Fruit fly (Drosophila melanogaster) whole organism, embryonic: Measurements from ENCODE around the gene CG31816.
A peak's percentile ranks its signal among the peaks of the same experiment; 100 is the strongest.

Source experiments
- CG12155 ChIP-seq: fragments of 200-800 bp; sonication (Bioruptor generic); optimal IDR thresholded peaks from 3 replicates; lab custom pipeline; 2016; ENCODE audit warnings: missing biosample characterization, missing genetic modification characterization
- CG12659 ChIP-seq: fragments of 200-800 bp; sonication (Bioruptor generic); optimal IDR thresholded peaks from 3 replicates; lab custom pipeline; 2017; ENCODE audit warnings: mild to moderate bottlenecking, missing biosample characterization, missing genetic modification reagents, missing genetic modification characterization
- CG13624 ChIP-seq: fragments of 200-800 bp; sonication (Bioruptor generic); optimal IDR thresholded peaks from 2 replicates; lab custom pipeline; 2016; ENCODE audit warnings: missing biosample characterization, missing genetic modification characterization
- CG13775 ChIP-seq: fragments of 200-800 bp; sonication (Bioruptor generic); optimal IDR thresholded peaks from 3 replicates; lab custom pipeline; 2017; ENCODE audit warnings: missing biosample characterization, mild to moderate bottlenecking, missing genetic modification characterization
- CG15696 ChIP-seq: fragments of 200-800 bp; sonication (Bioruptor generic); optimal IDR thresholded peaks from 2 replicates; lab custom pipeline; 2019; ENCODE audit warnings: missing biosample characterization, mild to moderate bottlenecking, missing genetic modification characterization, moderate library complexity
- CG17802 ChIP-seq: fragments of 200-800 bp; sonication (Bioruptor generic); optimal IDR thresholded peaks from 2 replicates; lab custom pipeline; 2018; ENCODE audit warnings: missing biosample characterization, mild to moderate bottlenecking, missing genetic modification characterization, moderate library complexity
- CG18476 ChIP-seq: fragments of 200-800 bp; sonication (Bioruptor generic); optimal IDR thresholded peaks from 2 replicates; lab custom pipeline; 2016; ENCODE audit warnings: missing biosample characterization, mild to moderate bottlenecking, missing genetic modification characterization
- CG3163 ChIP-seq: fragments of 200-800 bp; sonication (Bioruptor generic); optimal IDR thresholded peaks from 3 replicates; lab custom pipeline; 2016; ENCODE audit warnings: missing biosample characterization, missing genetic modification characterization
- CG33557 ChIP-seq: fragments of 200-800 bp; sonication (Bioruptor generic); optimal IDR thresholded peaks from 2 replicates; lab custom pipeline; 2019; ENCODE audit warnings: missing biosample characterization, mild to moderate bottlenecking, missing genetic modification characterization, moderate library complexity
- CG7271 ChIP-seq: fragments of 200-800 bp; sonication (Bioruptor generic); optimal IDR thresholded peaks from 2 replicates; lab custom pipeline; 2018; ENCODE audit warnings: missing biosample characterization, mild to moderate bottlenecking, missing genetic modification characterization, moderate library complexity
- CG9817 ChIP-seq: fragments of 200-800 bp; sonication (Bioruptor generic); optimal IDR thresholded peaks from 2 replicates; lab custom pipeline; 2018; ENCODE audit warnings: missing biosample characterization, mild to moderate bottlenecking, missing genetic modification characterization, moderate library complexity
- CG9876 ChIP-seq: fragments of 200-800 bp; sonication (Bioruptor generic); optimal IDR thresholded peaks from 2 replicates; lab custom pipeline; 2016; ENCODE audit warnings: missing biosample characterization, missing genetic modification characterization
- E2f1 ChIP-seq: fragments of 200-800 bp; sonication (Bioruptor generic); IDR thresholded peaks from 2 replicates; pipeline ENCODE4 v1.3.6; 2022; ENCODE audit warnings: missing biosample characterization, missing genetic modification characterization
- HHEX ChIP-seq: fragments of 200-800 bp; sonication (Bioruptor generic); optimal IDR thresholded peaks from 3 replicates; lab custom pipeline; 2017; ENCODE audit warnings: missing biosample characterization, mild to moderate bottlenecking, missing genetic modification characterization, missing genetic modification reagents
- Hmr ChIP-seq: fragments of 200-800 bp; sonication (Bioruptor generic); optimal IDR thresholded peaks from 3 replicates; lab custom pipeline; 2017; ENCODE audit warnings: mild to moderate bottlenecking, missing biosample characterization, missing genetic modification reagents, missing genetic modification characterization
- Hsf ChIP-seq: fragments of 200-800 bp; sonication (Bioruptor generic); optimal IDR thresholded peaks from 3 replicates; lab custom pipeline; 2016; ENCODE audit warnings: missing biosample characterization, missing genetic modification characterization
- MBD-R2 ChIP-seq: fragments of 200-800 bp; sonication (Bioruptor generic); IDR thresholded peaks from 2 replicates; pipeline ENCODE4 v1.3.6; 2022; ENCODE audit warnings: missing biosample characterization, missing genetic modification characterization
- Meics ChIP-seq: fragments of 200-800 bp; sonication (Bioruptor generic); optimal IDR thresholded peaks from 2 replicates; lab custom pipeline; 2017; ENCODE audit warnings: missing biosample characterization, mild to moderate bottlenecking, missing genetic modification characterization
- NFAT ChIP-seq: fragments of 200-800 bp; sonication (Bioruptor generic); IDR thresholded peaks from 2 replicates; pipeline ENCODE4 v1.3.6; 2022; ENCODE audit warnings: missing biosample characterization, missing genetic modification characterization
- Ssrp ChIP-seq: fragments of 200-800 bp; sonication (Bioruptor generic); optimal IDR thresholded peaks from 2 replicates; lab custom pipeline; 2018; ENCODE audit warnings: missing biosample characterization, mild to moderate bottlenecking, missing genetic modification characterization, moderate library complexity
- Stat92E ChIP-seq, 3 experiments: fragments of >200 bp in 2 of 3; fragments of 200-800 bp in 1 of 3; sonication (Bioruptor generic) in 1 of 3; optimal IDR thresholded peaks; 2 replicates each; lab custom pipeline; 2017 to 2019; ENCODE audit warnings: missing biosample characterization in 3 of 3, missing genetic modification characterization in 3 of 3, mild to moderate bottlenecking in 1 of 3, moderate library complexity in 1 of 3
- al ChIP-seq: fragments of 200-800 bp; sonication (Bioruptor generic); IDR thresholded peaks from 2 replicates; pipeline ENCODE4 v1.3.6; 2022; ENCODE audit warnings: missing biosample characterization, missing genetic modification characterization
- amos ChIP-seq: fragments of 200-800 bp; sonication (Bioruptor generic); IDR thresholded peaks from 2 replicates; pipeline ENCODE4 v1.3.6; 2022; ENCODE audit warnings: missing biosample characterization, missing genetic modification characterization; ENCODE audit not compliant: partially characterized antibody
- chinmo ChIP-seq: fragments of 200-800 bp; sonication (Bioruptor generic); IDR thresholded peaks from 4 replicates; pipeline ENCODE4 v1.3.6; 2022; ENCODE audit warnings: missing biosample characterization, missing genetic modification characterization; ENCODE audit not compliant: partially characterized antibody
- chm ChIP-seq: fragments of 200-800 bp; sonication (Bioruptor generic); IDR thresholded peaks from 2 replicates; pipeline ENCODE4 v1.3.6; 2022; ENCODE audit warnings: missing biosample characterization, missing genetic modification characterization
- crol ChIP-seq: fragments of 200-800 bp; sonication (Bioruptor generic); IDR thresholded peaks from 2 replicates; pipeline ENCODE4 v1.3.6; 2022; ENCODE audit warnings: missing biosample characterization, missing genetic modification characterization
- en ChIP-seq: fragments of 200-800 bp; sonication (Bioruptor generic); optimal IDR thresholded peaks from 2 replicates; lab custom pipeline; 2016; ENCODE audit warnings: missing biosample characterization, missing genetic modification characterization
- fd102C ChIP-seq: fragments of 200-800 bp; sonication (Bioruptor generic); optimal IDR thresholded peaks from 2 replicates; lab custom pipeline; 2018; ENCODE audit warnings: missing biosample characterization, mild to moderate bottlenecking, missing genetic modification characterization, moderate library complexity
- gce ChIP-seq: fragments of 200-800 bp; sonication (Bioruptor generic); IDR thresholded peaks from 3 replicates; pipeline ENCODE4 v1.3.6; 2022; ENCODE audit warnings: missing biosample characterization, missing genetic modification characterization
- gcm ChIP-seq: fragments of 200-800 bp; sonication (Bioruptor generic); optimal IDR thresholded peaks from 2 replicates; lab custom pipeline; 2019; ENCODE audit warnings: missing biosample characterization, mild to moderate bottlenecking, missing genetic modification characterization, moderate library complexity
- hkb ChIP-seq, 2 experiments: fragments of 200-800 bp in 1 of 2; fragments of >200 bp in 1 of 2; sonication (Bioruptor generic) in 1 of 2; IDR thresholded peaks in 1 of 2; optimal IDR thresholded peaks in 1 of 2; 2 replicates each; pipeline versions ENCODE4 v1.3.6 to Lab custom; 2017 to 2022; ENCODE audit warnings: missing biosample characterization in 1 of 2, missing genetic modification characterization in 1 of 2
- luna ChIP-seq: fragments of 200-800 bp; sonication (Bioruptor generic); optimal IDR thresholded peaks from 2 replicates; lab custom pipeline; 2016; ENCODE audit warnings: missing biosample characterization, missing genetic modification characterization
- nom ChIP-seq: fragments of 200-800 bp; sonication (Bioruptor generic); optimal IDR thresholded peaks from 2 replicates; lab custom pipeline; 2017; ENCODE audit warnings: missing biosample characterization, missing genetic modification characterization, mild to moderate bottlenecking, moderate library complexity, missing genetic modification reagents
- org-1 ChIP-seq: fragments of 200-800 bp; sonication (Bioruptor generic); optimal IDR thresholded peaks from 2 replicates; lab custom pipeline; 2017; ENCODE audit warnings: missing biosample characterization, missing genetic modification characterization
- otp ChIP-seq: fragments of 200-800 bp; sonication (Bioruptor generic); IDR thresholded peaks from 3 replicates; pipeline ENCODE4, ENCODE4 v1.3.6; 2022; ENCODE audit warnings: missing biosample characterization, missing genetic modification characterization
- pan ChIP-seq, 4 experiments: fragments of >200 bp in 3 of 4; fragments of 200-800 bp in 1 of 4; sonication (Bioruptor generic) in 1 of 4; optimal IDR thresholded peaks in 3 of 4; IDR thresholded peaks in 1 of 4; 2 replicates each; pipeline versions ENCODE4 v1.3.6 to Lab custom; 2017 to 2022; ENCODE audit warnings: missing biosample characterization in 2 of 4, missing genetic modification characterization in 2 of 4, mixed read lengths in 1 of 4
- pita ChIP-seq: fragments of 200-800 bp; sonication (Bioruptor generic); optimal IDR thresholded peaks from 2 replicates; lab custom pipeline; 2017; ENCODE audit warnings: missing biosample characterization, mild to moderate bottlenecking, missing genetic modification characterization
- pzg ChIP-seq: fragments of 200-800 bp; sonication (Bioruptor generic); optimal IDR thresholded peaks from 3 replicates; lab custom pipeline; 2018; ENCODE audit warnings: missing biosample characterization, mild to moderate bottlenecking, missing genetic modification characterization, moderate library complexity
- ranshi ChIP-seq: fragments of 200-800 bp; sonication (Bioruptor generic); IDR thresholded peaks from 2 replicates; pipeline ENCODE4 v1.3.6; 2022; ENCODE audit warnings: missing biosample characterization, missing genetic modification characterization
- row ChIP-seq: fragments of 200-800 bp; sonication (Bioruptor generic); IDR thresholded peaks from 3 replicates; pipeline ENCODE4 v1.3.6; 2022; ENCODE audit warnings: missing biosample characterization, missing genetic modification characterization
- sug ChIP-seq: fragments of 200-800 bp; optimal IDR thresholded peaks from 2 replicates; lab custom pipeline; 2019; ENCODE audit warnings: missing biosample characterization, mild to moderate bottlenecking, missing genetic modification characterization, moderate library complexity
- tap ChIP-seq: fragments of 200-800 bp; optimal IDR thresholded peaks from 3 replicates; lab custom pipeline; 2019; ENCODE audit warnings: missing biosample characterization, mild to moderate bottlenecking, missing genetic modification characterization, moderate library complexity
- tna ChIP-seq: fragments of 200-800 bp; sonication (Bioruptor generic); IDR thresholded peaks from 2 replicates; pipeline ENCODE4 v1.3.6; 2022; ENCODE audit warnings: missing biosample characterization, missing genetic modification characterization; ENCODE audit not compliant: partially characterized antibody
- toy ChIP-seq: fragments of 200-800 bp; sonication (Bioruptor generic); IDR thresholded peaks from 2 replicates; pipeline ENCODE4 v1.3.6; 2022; ENCODE audit warnings: missing biosample characterization, missing genetic modification characterization
- ttk ChIP-seq: fragments of 200-800 bp; sonication (Bioruptor generic); IDR thresholded peaks from 2 replicates; pipeline ENCODE4 v2.1.2; 2022; ENCODE audit warnings: missing biosample characterization, missing genetic modification characterization
- vfl ChIP-seq: fragments of 200-800 bp; sonication (Bioruptor generic); optimal IDR thresholded peaks from 2 replicates; lab custom pipeline; 2016; ENCODE audit warnings: missing biosample characterization, missing genetic modification characterization

Gene CG31816

dm6 chr2L:16519582-16520474 is 22.5 kb upstream of the CG31816 start (continued):
- TF ChIP-seq MBD-R2 (no peak), ttk (GFP tag; lab: Robert Waterston, UW) (peak; percentile 42; the same call in 1 of the 2 replicates), Hmr (GFP tag; lab: Kevin White, UChicago) (peak; percentile 43), pita (GFP tag; lab: Kevin White, UChicago) (no peak), fd102C (GFP tag; lab: Kevin White, UChicago) (no peak), CG13775 (peak; percentile 44), hkb (optimal IDR thresholded peaks at IDR 0.05; lab: Kevin White, UChicago) (no peak), hkb (GFP tag; IDR thresholded peaks at IDR 0.05; lab: Robert Waterston, UW) (peak; percentile 57; the same call in 1 of the 2 replicates), amos (no peak), tap (tag; lab: Kevin White, UChicago) (peak; percentile 8), CG33557 (GFP tag; lab: Kevin White, UChicago) (no peak), pzg (GFP tag; lab: Kevin White, UChicago) (no peak), ranshi (GFP tag; lab: Robert Waterston, UW) (peak; percentile 5), CG7271 (no peak), en (GFP tag; lab: Kevin White, UChicago) (peak; percentile 1), Hsf (GFP tag; lab: Kevin White, UChicago) (no peak), CG15696 (tag; lab: Kevin White, UChicago) (no peak), gcm (GFP tag; lab: Kevin White, UChicago) (peak; percentile 38), Meics (GFP tag; lab: Kevin White, UChicago) (peak; percentile 54), NFAT (GFP tag; lab: Robert Waterston, UW) (peak; percentile 34; the same call in 1 of the 2 replicates), HHEX (peak; percentile 11), Stat92E (GFP tag; optimal IDR thresholded peaks at IDR 0.05; lab: Kevin White, UChicago) (peak in 1 of 3 experiments; percentile 55), toy (GFP tag; lab: Robert Waterston, UW) (0 out of 2 replicates have a peak, but pooled peaks have one; percentile 30), sug (tag; lab: Kevin White, UChicago) (peak; percentile 10), vfl (no peak), otp (GFP tag; lab: Robert Waterston, UW) (peak; percentile 64; the same call in 1 of the 3 replicates), CG13624 (peak; percentile 59), Ssrp (no peak), gce (peak; percentile 63; the same call in 1 of the 3 replicates), chinmo (peak; percentile 61; the same call in 1 of the 4 replicates), E2f1 (GFP tag; lab: Robert Waterston, UW) (no peak), CG12659 (GFP tag; lab: Kevin White, UChicago) (peak; percentile 28), pan (optimal IDR thresholded peaks at IDR 0.05; lab: Kevin White, UChicago) (no peak), pan (GFP tag; optimal IDR thresholded peaks at IDR 0.05 in 1 of 2, IDR thresholded peaks at IDR 0.05 in 1 of 2) (peak in 1 of 2 experiments; percentile 29), al (GFP tag; lab: Robert Waterston, UW) (no peak), nom (GFP tag; lab: Kevin White, UChicago) (peak; percentile 24), CG9876 (GFP tag; lab: Kevin White, UChicago) (no peak), CG12155 (GFP tag; lab: Kevin White, UChicago) (no peak), crol (GFP tag; lab: Robert Waterston, UW) (peak; percentile 62; the same call in 1 of the 2 replicates), CG9817 (no peak), org-1 (GFP tag; lab: Kevin White, UChicago) (peak; percentile 25), luna (GFP tag; lab: Kevin White, UChicago) (no peak), CG3163 (peak; percentile 95), CG18476 (GFP tag; lab: Kevin White, UChicago) (no peak), chm (GFP tag; lab: Robert Waterston, UW) (no peak), tna (GFP tag; lab: Robert Waterston, UW) (no peak), CG17802 (tag; lab: Kevin White, UChicago) (no peak), row (GFP tag; lab: Robert Waterston, UW) (peak; percentile 87)
